Worm (Caenorhabditis elegans) whole organism, L3 larva: ENCODE results near the gene srv-5.
A peak's percentile ranks its signal among the peaks of the same experiment; 100 is the strongest.

ENCODE experiments used
- R02D3.7 ChIP-seq: fragments of 150-350 bp; optimal IDR thresholded peaks from 2 replicates; lab custom pipeline; 2014; ENCODE audit warnings: missing biosample characterization, missing genetic modification characterization
- ZK546.5 ChIP-seq: sonication (generic microtip); optimal IDR thresholded peaks from 2 replicates; lab custom pipeline; 2017; ENCODE audit warnings: missing biosample characterization, missing genetic modification characterization
- aly-2 ChIP-seq: fragments of 150-350 bp; optimal IDR thresholded peaks from 2 replicates; lab custom pipeline; 2014; ENCODE audit warnings: missing biosample characterization, missing genetic modification characterization
- ceh-16 ChIP-seq: sonication (generic microtip); optimal IDR thresholded peaks from 2 replicates; lab custom pipeline; 2017; ENCODE audit warnings: missing biosample characterization, missing genetic modification characterization
- ceh-28 ChIP-seq: fragments of 150-350 bp; optimal IDR thresholded peaks from 2 replicates; lab custom pipeline; 2014; ENCODE audit warnings: missing biosample characterization, missing genetic modification reagents, missing genetic modification characterization
- daf-12 ChIP-seq: fragments of 150-350 bp; optimal IDR thresholded peaks from 2 replicates; lab custom pipeline; 2014; ENCODE audit warnings: missing biosample characterization, missing genetic modification reagents, missing genetic modification characterization
- egl-27 ChIP-seq: sonication (generic microtip); optimal IDR thresholded peaks from 4 replicates; lab custom pipeline; 2017; ENCODE audit warnings: missing biosample characterization, missing genetic modification reagents, missing genetic modification characterization
- elt-1 ChIP-seq: fragments of 150-350 bp; optimal IDR thresholded peaks from 2 replicates; lab custom pipeline; 2014; ENCODE audit warnings: missing biosample characterization, missing genetic modification characterization
- elt-2 ChIP-seq: sonication (generic microtip); optimal IDR thresholded peaks from 2 replicates; lab custom pipeline; 2016; ENCODE audit warnings: missing genetic modification reagents, mild to moderate bottlenecking, missing genetic modification characterization, missing compliant biosample characterization
- elt-3 ChIP-seq, 3 experiments: fragments of 150-350 bp in 1 of 3; sonication (generic microtip) in 2 of 3; optimal IDR thresholded peaks; 2 replicates in 2 of 3; 4 replicates in 1 of 3; lab custom pipeline; 2014 to 2017; ENCODE audit warnings: missing biosample characterization in 3 of 3, missing genetic modification characterization in 3 of 3
- eor-1 ChIP-seq, 2 experiments: fragments of 150-350 bp; optimal IDR thresholded peaks; 2 replicates each; lab custom pipeline; 2014 to 2018; ENCODE audit warnings: missing biosample characterization in 2 of 2, missing genetic modification characterization in 2 of 2
- fkh-2 ChIP-seq: fragments of 150-350 bp; optimal IDR thresholded peaks from 2 replicates; lab custom pipeline; 2014; ENCODE audit warnings: missing biosample characterization, missing genetic modification reagents, missing genetic modification characterization
- fos-1 ChIP-seq: fragments of 150-350 bp; optimal IDR thresholded peaks from 2 replicates; lab custom pipeline; 2014; ENCODE audit warnings: missing biosample characterization, missing genetic modification characterization
- hmg-11 ChIP-seq: sonication (generic microtip); optimal IDR thresholded peaks from 2 replicates; lab custom pipeline; 2016; ENCODE audit warnings: missing genetic modification characterization, missing compliant biosample characterization
- jun-1 ChIP-seq: fragments of 150-350 bp; optimal IDR thresholded peaks from 2 replicates; lab custom pipeline; 2014; ENCODE audit warnings: missing biosample characterization, missing genetic modification reagents, missing genetic modification characterization
- lin-15B ChIP-seq: fragments of 150-350 bp; optimal IDR thresholded peaks from 2 replicates; lab custom pipeline; 2014; ENCODE audit warnings: missing biosample characterization, missing genetic modification characterization
- lsy-12 ChIP-seq: sonication (generic microtip); optimal IDR thresholded peaks from 2 replicates; lab custom pipeline; 2016; ENCODE audit warnings: mild to moderate bottlenecking, missing genetic modification characterization, missing compliant biosample characterization
- mdl-1 ChIP-seq: fragments of 150-350 bp; optimal IDR thresholded peaks from 2 replicates; lab custom pipeline; 2014; ENCODE audit warnings: missing biosample characterization, missing genetic modification characterization
- mml-1 ChIP-seq: fragments of 150-350 bp; sonication (generic microtip); optimal IDR thresholded peaks from 3 replicates; lab custom pipeline; 2014; ENCODE audit warnings: missing biosample characterization, missing genetic modification characterization
- nfya-1 ChIP-seq: sonication (generic microtip); optimal IDR thresholded peaks from 2 replicates; lab custom pipeline; 2017; ENCODE audit warnings: missing genetic modification characterization, mild to moderate bottlenecking, missing compliant biosample characterization, antibody characterized with exemption, moderate library complexity; ENCODE audit not compliant: insufficient read depth
- nhr-11 ChIP-seq: fragments of 150-350 bp; optimal IDR thresholded peaks from 2 replicates; lab custom pipeline; 2014; ENCODE audit warnings: missing biosample characterization, missing genetic modification characterization
- nhr-12 ChIP-seq: fragments of 150-350 bp; optimal IDR thresholded peaks from 2 replicates; lab custom pipeline; 2014; ENCODE audit warnings: missing biosample characterization, missing genetic modification characterization
- nhr-23 ChIP-seq: fragments of 150-350 bp; optimal IDR thresholded peaks from 2 replicates; lab custom pipeline; 2014; ENCODE audit warnings: missing biosample characterization, missing genetic modification reagents, missing genetic modification characterization
- nhr-25 ChIP-seq: sonication (generic microtip); optimal IDR thresholded peaks from 2 replicates; lab custom pipeline; 2017; ENCODE audit warnings: missing biosample characterization, missing genetic modification characterization
- nhr-28 ChIP-seq: fragments of 150-350 bp; optimal IDR thresholded peaks from 2 replicates; lab custom pipeline; 2014; ENCODE audit warnings: missing biosample characterization, missing genetic modification characterization
- nhr-43 ChIP-seq: sonication (generic microtip); optimal IDR thresholded peaks from 2 replicates; lab custom pipeline; 2016; ENCODE audit warnings: mild to moderate bottlenecking, missing genetic modification characterization, missing compliant biosample characterization; ENCODE audit not compliant: poor library complexity, severe bottlenecking
- nhr-67 ChIP-seq: fragments of 150-350 bp; optimal IDR thresholded peaks from 2 replicates; lab custom pipeline; 2014; ENCODE audit warnings: missing biosample characterization, missing genetic modification characterization
- nhr-76 ChIP-seq: fragments of 150-350 bp; sonication (generic microtip); optimal IDR thresholded peaks from 5 replicates; lab custom pipeline; 2014; ENCODE audit warnings: missing biosample characterization, missing genetic modification characterization
- pha-4 ChIP-seq: fragments of 150-350 bp; optimal IDR thresholded peaks from 2 replicates; lab custom pipeline; 2014; ENCODE audit warnings: missing biosample characterization, missing genetic modification reagents, missing genetic modification characterization
- pqm-1 ChIP-seq: fragments of 150-350 bp; optimal IDR thresholded peaks from 2 replicates; lab custom pipeline; 2017; ENCODE audit warnings: missing biosample characterization, missing genetic modification characterization, inconsistent platforms
- sea-2 ChIP-seq: fragments of 150-350 bp; sonication (generic microtip); optimal IDR thresholded peaks from 4 replicates; lab custom pipeline; 2014; ENCODE audit warnings: missing biosample characterization, missing genetic modification reagents, missing genetic modification characterization
- skn-1 ChIP-seq: fragments of 150-350 bp; optimal IDR thresholded peaks from 2 replicates; lab custom pipeline; 2014; ENCODE audit warnings: missing biosample characterization, missing genetic modification characterization
- snpc-4 ChIP-seq: fragments of 150-350 bp; optimal IDR thresholded peaks from 2 replicates; lab custom pipeline; 2014; ENCODE audit warnings: missing biosample characterization, missing genetic modification characterization
- tbx-2 ChIP-seq: sonication (generic microtip); optimal IDR thresholded peaks from 2 replicates; lab custom pipeline; 2016; ENCODE audit warnings: mild to moderate bottlenecking, missing genetic modification characterization, missing compliant biosample characterization
- unc-62 ChIP-seq: fragments of 150-350 bp; sonication (generic microtip); optimal IDR thresholded peaks from 4 replicates; lab custom pipeline; 2014; ENCODE audit warnings: missing biosample characterization, missing genetic modification reagents, missing genetic modification characterization
- zag-1 ChIP-seq: fragments of 150-350 bp; optimal IDR thresholded peaks from 2 replicates; lab custom pipeline; 2014; ENCODE audit warnings: missing biosample characterization, missing genetic modification characterization
- ztf-11 ChIP-seq: fragments of 150-350 bp; optimal IDR thresholded peaks from 2 replicates; lab custom pipeline; 2014; ENCODE audit warnings: missing biosample characterization, missing genetic modification characterization
- ztf-4 ChIP-seq: fragments of 150-350 bp; optimal IDR thresholded peaks from 2 replicates; lab custom pipeline; 2014; ENCODE audit warnings: missing biosample characterization, missing genetic modification characterization

srv-5 gene

DNA sequence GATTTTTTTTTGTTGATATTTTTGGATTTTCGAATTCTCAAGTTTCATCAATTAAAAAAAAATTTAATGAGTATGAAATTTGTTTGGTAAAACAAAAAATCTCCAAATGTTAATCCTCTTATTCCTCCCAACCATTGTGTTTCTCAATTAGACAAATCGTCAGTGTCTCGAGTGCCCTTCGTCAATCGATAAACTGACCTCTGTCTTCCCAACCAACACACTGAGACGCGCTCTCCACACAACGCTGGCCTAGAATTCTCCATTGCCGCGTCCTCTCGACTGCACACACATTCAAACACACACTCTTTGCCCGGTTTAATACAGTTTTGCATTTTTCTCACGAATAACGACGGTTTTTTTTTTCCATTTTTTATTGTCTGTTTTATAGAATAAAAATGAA, 2.6 kb downstream of the srv-5 start, which contains the start of gene taf-11.1 (continued):
- TF ChIP-seq nhr-12 (tag; lab: Kevin White, UChicago) (no peak), pha-4 (tag; lab: Kevin White, UChicago) (peak; percentile 32), mml-1 (no peak), daf-12 (no peak), nhr-28 (no peak), nhr-43 (no peak), skn-1 (tag; lab: Kevin White, UChicago) (no peak), nhr-11 (tag; lab: Kevin White, UChicago) (no peak), unc-62 (GFP tag; lab: Kevin White, UChicago) (no peak)

DNA sequence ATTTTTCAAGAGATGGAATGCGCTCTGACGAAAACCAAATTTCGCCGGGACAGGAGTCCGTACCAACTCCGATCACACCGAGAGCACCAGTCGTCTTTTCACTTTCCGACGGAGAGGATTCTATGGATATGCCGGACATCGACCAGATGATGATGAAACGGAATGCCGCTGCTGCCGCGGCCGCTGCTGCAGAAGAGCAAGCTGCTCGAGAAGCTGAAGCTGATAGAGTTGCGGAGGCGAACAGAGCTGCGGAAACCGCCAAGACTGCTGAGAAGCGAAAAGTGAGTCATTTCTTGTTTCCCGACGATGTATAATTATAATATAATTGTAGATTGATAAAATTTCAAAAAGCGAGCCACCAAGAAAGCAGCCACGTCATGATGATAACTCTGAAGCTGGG, 3.2 kb downstream of the srv-5 start:
- TF ChIP-seq aly-2 (no peak), eor-1 (tag; optimal IDR thresholded peaks at IDR 0.05; lab: Kevin White, UChicago) (no peak), unc-62 (GFP tag; lab: Kevin White, UChicago) (no peak), nhr-43 (no peak), nhr-11 (tag; lab: Kevin White, UChicago) (no peak), egl-27 (tag; lab: Kevin White, UChicago) (no peak), nhr-23 (tag; lab: Kevin White, UChicago) (no peak), fos-1 (tag; lab: Kevin White, UChicago) (no peak), zag-1 (no peak), nhr-25 (tag; lab: Kevin White, UChicago) (no peak), ztf-4 (no peak), ZK546.5 (tag; lab: Kevin White, UChicago) (no peak), ztf-11 (tag; lab: Kevin White, UChicago) (no peak), snpc-4 (tag; lab: Kevin White, UChicago) (no peak), sea-2 (GFP tag; lab: Kevin White, UChicago) (no peak), nhr-12 (tag; lab: Kevin White, UChicago) (no peak), lsy-12 (tag; lab: Kevin White, UChicago) (no peak), mdl-1 (tag; lab: Kevin White, UChicago) (no peak), daf-12 (no peak)

DNA sequence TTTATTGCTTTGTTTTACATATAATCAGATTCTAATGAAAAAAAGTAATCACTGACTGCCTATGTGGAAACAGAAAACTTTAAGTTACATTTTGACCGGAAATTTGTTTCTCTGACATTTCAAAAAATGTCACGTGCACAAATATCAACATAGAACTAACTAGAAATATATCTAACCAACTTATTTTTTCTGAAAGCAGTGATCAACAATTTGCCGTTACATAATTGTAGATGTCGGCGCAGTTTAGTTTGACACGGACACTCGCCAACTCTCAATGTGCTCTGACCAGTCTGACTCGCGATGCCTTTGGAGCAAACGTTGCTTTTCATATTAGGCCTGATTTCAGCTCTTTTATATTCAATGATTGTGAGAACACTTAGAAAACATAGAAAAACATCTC, 4.6 kb downstream of the srv-5 start, which contains the start of gene srv-6:
srv-6 (plus strand) TSS at position 301 of the 400 bp plus-strand sequence.
- TF ChIP-seq aly-2 (no peak), ZK546.5 (tag; lab: Kevin White, UChicago) (no peak), elt-1 (tag; lab: Kevin White, UChicago) (no peak), R02D3.7 (tag; lab: Kevin White, UChicago) (no peak), pqm-1 (tag; lab: Kevin White, UChicago) (no peak), jun-1 (tag; lab: Kevin White, UChicago) (no peak)

DNA sequence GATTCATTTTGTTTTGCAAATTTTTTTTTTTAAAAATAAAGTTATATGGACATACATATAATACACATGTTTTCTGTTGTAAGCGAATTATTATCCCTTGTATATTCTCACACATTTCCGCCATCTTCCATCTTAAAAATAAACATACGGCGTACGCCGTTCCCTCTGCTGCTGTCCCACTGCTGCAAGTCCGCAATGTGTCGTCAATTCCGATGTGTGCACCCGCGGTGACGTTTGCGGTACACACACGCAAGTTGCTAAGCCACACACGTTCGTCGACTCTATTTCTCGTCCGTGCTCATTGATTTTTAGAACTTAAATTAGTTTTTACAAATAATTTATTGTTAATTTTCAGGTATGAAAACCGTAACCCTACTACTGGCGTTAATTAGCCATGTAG, 8.2 kb downstream of the srv-5 start, which contains the start of gene C52B9.4:
C52B9.4 (plus strand) TSS at position 356 of the 400 bp plus-strand sequence.
- TF ChIP-seq nhr-12 (tag; lab: Kevin White, UChicago) (no peak), unc-62 (GFP tag; lab: Kevin White, UChicago) (no peak), nhr-67 (no peak), ceh-16 (tag; lab: Kevin White, UChicago) (no peak), snpc-4 (tag; lab: Kevin White, UChicago) (no peak), ceh-28 (tag; lab: Kevin White, UChicago) (no peak), tbx-2 (no peak), nhr-23 (tag; lab: Kevin White, UChicago) (no peak), fkh-2 (tag; lab: Kevin White, UChicago) (no peak), pha-4 (tag; lab: Kevin White, UChicago) (peak; percentile 62), sea-2 (GFP tag; lab: Kevin White, UChicago) (peak; percentile 40), hmg-11 (tag; lab: Kevin White, UChicago) (peak; percentile 67), elt-2 (tag; lab: Kevin White, UChicago) (peak; percentile 37), nhr-76 (no peak), nfya-1 (peak; percentile 63), lin-15B (tag; lab: Kevin White, UChicago) (peak; percentile 16), jun-1 (tag; lab: Kevin White, UChicago) (peak; percentile 10), elt-3 (tag; optimal IDR thresholded peaks at IDR 0.05; lab: Kevin White, UChicago) (no peak), zag-1 (no peak)
- TF ChIP-seq, all 47 proteins: peak for 7
